Worm (Caenorhabditis elegans): ENCODE measurements around the gene F26A1.1.

- TF ChIP-seq him-1 (tag; optimal IDR thresholded peaks at IDR 0.05) (no peak), W03F9.2 (tag; optimal IDR thresholded peaks at IDR 0.05) (no peak)
Measured at ce11 chrIII:4829440-4829839, 20.9 kb upstream of the F26A1.1 start, which contains the start of gene F26A1.9.
